Fruit fly (Drosophila melanogaster) whole organism, embryonic: Measurements from ENCODE around the gene IFT54.

Experiments used
- Bgb ChIP-seq: fragments of 200-800 bp; sonication (Bioruptor generic); IDR thresholded peaks from 2 replicates; pipeline ENCODE4 v1.3.6; 2022; ENCODE audit warnings: missing biosample characterization, missing genetic modification characterization; ENCODE audit not compliant: partially characterized antibody
- CG10543 ChIP-seq: fragments of 200-800 bp; sonication (Bioruptor generic); optimal IDR thresholded peaks from 3 replicates; lab custom pipeline; 2017; ENCODE audit warnings: missing biosample characterization, mild to moderate bottlenecking, missing genetic modification characterization, moderate library complexity
- CG11085 ChIP-seq: fragments of 200-800 bp; sonication (Bioruptor generic); IDR thresholded peaks from 2 replicates; pipeline ENCODE4 v1.3.6; 2022; ENCODE audit warnings: missing biosample characterization, missing genetic modification characterization
- CG11247 ChIP-seq: fragments of 200-800 bp; sonication (Bioruptor generic); IDR thresholded peaks from 2 replicates; pipeline ENCODE4 v1.3.6; 2022; ENCODE audit warnings: missing biosample characterization, missing genetic modification characterization
- CG13287 ChIP-seq: fragments of 200-800 bp; sonication (Bioruptor generic); IDR thresholded peaks from 2 replicates; pipeline ENCODE4 v1.3.6; 2022; ENCODE audit warnings: missing biosample characterization, missing genetic modification characterization; ENCODE audit not compliant: partially characterized antibody
- CG1647 ChIP-seq: fragments of 200-800 bp; sonication (Bioruptor generic); optimal IDR thresholded peaks from 3 replicates; lab custom pipeline; 2016; ENCODE audit warnings: missing biosample characterization, missing genetic modification characterization
- CG16779 ChIP-seq: fragments of 200-800 bp; sonication (Bioruptor generic); IDR thresholded peaks from 2 replicates; pipeline ENCODE4 v1.3.6; 2022; ENCODE audit warnings: missing biosample characterization, missing genetic modification characterization
- CG17612 ChIP-seq: fragments of 200-800 bp; sonication (Bioruptor generic); IDR thresholded peaks from 2 replicates; pipeline ENCODE4 v1.3.6; 2022; ENCODE audit warnings: missing biosample characterization, missing genetic modification characterization
- CG1832 ChIP-seq: fragments of 200-800 bp; sonication (Bioruptor generic); optimal IDR thresholded peaks from 2 replicates; lab custom pipeline; 2017; ENCODE audit warnings: missing biosample characterization, mild to moderate bottlenecking, missing genetic modification characterization, inconsistent platforms
- CG18764 ChIP-seq: fragments of 200-800 bp; sonication (Bioruptor generic); optimal IDR thresholded peaks from 3 replicates; lab custom pipeline; 2016; ENCODE audit warnings: missing biosample characterization, missing genetic modification characterization
- CG31441 ChIP-seq: fragments of 200-800 bp; sonication (Bioruptor generic); IDR thresholded peaks from 2 replicates; pipeline ENCODE4 v1.3.6; 2022; ENCODE audit warnings: missing biosample characterization, missing genetic modification characterization
- CG3407 ChIP-seq: fragments of 200-800 bp; sonication (Bioruptor generic); optimal IDR thresholded peaks from 2 replicates; lab custom pipeline; 2018; ENCODE audit warnings: missing biosample characterization, mild to moderate bottlenecking, missing genetic modification characterization
- CG4730 ChIP-seq: fragments of 200-800 bp; sonication (Bioruptor generic); IDR thresholded peaks from 2 replicates; pipeline ENCODE4 v1.3.6; 2022; ENCODE audit warnings: missing biosample characterization, missing genetic modification characterization
- CG4854 ChIP-seq: fragments of 200-800 bp; sonication (Bioruptor generic); optimal IDR thresholded peaks from 2 replicates; lab custom pipeline; 2016; ENCODE audit warnings: missing biosample characterization, missing genetic modification characterization, inconsistent platforms
- CG6854 ChIP-seq: fragments of 200-800 bp; sonication (Bioruptor generic); optimal IDR thresholded peaks from 3 replicates; lab custom pipeline; 2017; ENCODE audit warnings: missing biosample characterization, mild to moderate bottlenecking, missing genetic modification characterization
- CG7745 ChIP-seq: fragments of 200-800 bp; sonication (Bioruptor generic); optimal IDR thresholded peaks from 2 replicates; lab custom pipeline; 2018; ENCODE audit warnings: missing biosample characterization, mild to moderate bottlenecking, missing genetic modification characterization, moderate library complexity
- CG7987 ChIP-seq: fragments of 200-800 bp; sonication (Bioruptor generic); optimal IDR thresholded peaks from 2 replicates; lab custom pipeline; 2018; ENCODE audit warnings: missing biosample characterization, mild to moderate bottlenecking, missing genetic modification characterization, moderate library complexity
- CG8290 ChIP-seq, 3 experiments: fragments of 200-800 bp; sonication (Bioruptor generic); optimal IDR thresholded peaks; 2 replicates each; lab custom pipeline; 2016 to 2019; ENCODE audit warnings: missing biosample characterization in 3 of 3, missing genetic modification characterization in 3 of 3, mild to moderate bottlenecking in 2 of 3, moderate library complexity in 1 of 3
- CG8765 ChIP-seq: fragments of 200-800 bp; sonication (Bioruptor generic); IDR thresholded peaks from 2 replicates; pipeline ENCODE4 v1.3.6; 2022; ENCODE audit warnings: missing biosample characterization, missing genetic modification characterization
- CG8924 ChIP-seq: fragments of 200-800 bp; optimal IDR thresholded peaks from 3 replicates; lab custom pipeline; 2019; ENCODE audit warnings: missing biosample characterization, mild to moderate bottlenecking, missing genetic modification characterization, moderate library complexity
- CG9215 ChIP-seq: fragments of 200-800 bp; sonication (Bioruptor generic); IDR thresholded peaks from 2 replicates; pipeline ENCODE4 v1.3.6; 2022; ENCODE audit warnings: missing biosample characterization, missing genetic modification characterization
- Camta ChIP-seq: fragments of 200-800 bp; sonication (Bioruptor generic); optimal IDR thresholded peaks from 2 replicates; lab custom pipeline; 2016; ENCODE audit warnings: missing biosample characterization, missing genetic modification characterization
- CrebB ChIP-seq: fragments of 200-800 bp; sonication (Bioruptor generic); optimal IDR thresholded peaks from 3 replicates; lab custom pipeline; 2018; ENCODE audit warnings: missing biosample characterization, mild to moderate bottlenecking, missing genetic modification characterization
- Doc2 ChIP-seq: fragments of 200-800 bp; sonication (Bioruptor generic); IDR thresholded peaks from 2 replicates; pipeline ENCODE4 v1.3.6; 2022; ENCODE audit warnings: missing biosample characterization, missing genetic modification characterization
- Hey ChIP-seq: fragments of 200-800 bp; sonication (Bioruptor generic); optimal IDR thresholded peaks from 3 replicates; lab custom pipeline; 2018; ENCODE audit warnings: missing biosample characterization, mild to moderate bottlenecking, missing genetic modification characterization
- HmgD ChIP-seq: fragments of 200-800 bp; sonication (Bioruptor generic); optimal IDR thresholded peaks from 3 replicates; lab custom pipeline; 2016; ENCODE audit warnings: missing biosample characterization, missing genetic modification characterization
- MTF-1 ChIP-seq: fragments of 200-800 bp; sonication (Bioruptor generic); optimal IDR thresholded peaks from 2 replicates; lab custom pipeline; 2018; ENCODE audit warnings: missing biosample characterization, mild to moderate bottlenecking, missing genetic modification characterization, borderline replicate concordance
- Optix ChIP-seq: fragments of 200-800 bp; sonication (Bioruptor generic); IDR thresholded peaks from 3 replicates; pipeline ENCODE4 v1.3.6; 2022; ENCODE audit warnings: missing biosample characterization, missing genetic modification characterization
- Rx ChIP-seq: fragments of 200-800 bp; sonication (Bioruptor generic); IDR thresholded peaks from 2 replicates; pipeline ENCODE4 v1.3.6; 2022; ENCODE audit warnings: missing biosample characterization, missing genetic modification characterization
- Sin3A ChIP-seq: fragments of >200 bp; optimal IDR thresholded peaks from 2 replicates; lab custom pipeline; 2018
- Sox100B ChIP-seq: fragments of 200-800 bp; sonication (Bioruptor generic); optimal IDR thresholded peaks from 3 replicates; lab custom pipeline; 2018; ENCODE audit warnings: missing biosample characterization, mild to moderate bottlenecking, missing genetic modification characterization
- Sry-δ ChIP-seq: fragments of 200-800 bp; sonication (Bioruptor generic); optimal IDR thresholded peaks from 2 replicates; lab custom pipeline; 2016; ENCODE audit warnings: missing biosample characterization, missing genetic modification characterization
- bab2 ChIP-seq: fragments of 200-800 bp; sonication (Bioruptor generic); optimal IDR thresholded peaks from 2 replicates; lab custom pipeline; 2016; ENCODE audit warnings: missing biosample characterization, missing genetic modification characterization
- bigmax ChIP-seq: fragments of 200-800 bp; sonication (Bioruptor generic); optimal IDR thresholded peaks from 2 replicates; lab custom pipeline; 2018; ENCODE audit warnings: missing biosample characterization, mild to moderate bottlenecking, missing genetic modification characterization
- cas ChIP-seq: fragments of 200-800 bp; sonication (Bioruptor generic); IDR thresholded peaks from 2 replicates; pipeline ENCODE4 v1.3.6; 2022; ENCODE audit warnings: missing biosample characterization, missing genetic modification characterization
- da ChIP-seq: fragments of 200-800 bp; sonication (Bioruptor generic); optimal IDR thresholded peaks from 2 replicates; lab custom pipeline; 2016; ENCODE audit warnings: missing biosample characterization, missing genetic modification characterization
- dan ChIP-seq: fragments of 200-800 bp; sonication (Bioruptor generic); IDR thresholded peaks from 2 replicates; pipeline ENCODE4 v1.3.6; 2022; ENCODE audit warnings: missing biosample characterization, missing genetic modification characterization
- en ChIP-seq: fragments of 200-800 bp; sonication (Bioruptor generic); optimal IDR thresholded peaks from 2 replicates; lab custom pipeline; 2016; ENCODE audit warnings: missing biosample characterization, missing genetic modification characterization
- fd3F ChIP-seq: fragments of 200-800 bp; sonication (Bioruptor generic); optimal IDR thresholded peaks from 2 replicates; lab custom pipeline; 2018; ENCODE audit warnings: missing biosample characterization, mild to moderate bottlenecking, missing genetic modification characterization, moderate library complexity
- ham ChIP-seq: fragments of 200-800 bp; sonication (Bioruptor generic); IDR thresholded peaks from 2 replicates; pipeline ENCODE4 v1.3.6; 2022; ENCODE audit warnings: missing biosample characterization, missing genetic modification characterization
- hb ChIP-seq: fragments of 200-800 bp; sonication (Bioruptor generic); IDR thresholded peaks from 3 replicates; pipeline ENCODE4 v1.3.6; 2022; ENCODE audit warnings: missing biosample characterization, missing genetic modification characterization; ENCODE audit not compliant: partially characterized antibody
- jigr1 ChIP-seq: fragments of 200-800 bp; sonication (Bioruptor generic); IDR thresholded peaks from 3 replicates; pipeline ENCODE4 v1.3.6; 2022; ENCODE audit warnings: missing biosample characterization, missing genetic modification characterization
- mld ChIP-seq: fragments of 200-800 bp; sonication (Bioruptor generic); IDR thresholded peaks from 3 replicates; pipeline ENCODE4 v1.3.6; 2022; ENCODE audit warnings: missing biosample characterization, missing genetic modification characterization; ENCODE audit not compliant: partially characterized antibody
- org-1 ChIP-seq: fragments of 200-800 bp; sonication (Bioruptor generic); optimal IDR thresholded peaks from 2 replicates; lab custom pipeline; 2017; ENCODE audit warnings: missing biosample characterization, missing genetic modification characterization
- pzg ChIP-seq: fragments of 200-800 bp; sonication (Bioruptor generic); optimal IDR thresholded peaks from 3 replicates; lab custom pipeline; 2018; ENCODE audit warnings: missing biosample characterization, mild to moderate bottlenecking, missing genetic modification characterization, moderate library complexity
- ro ChIP-seq: fragments of 200-800 bp; sonication (Bioruptor generic); IDR thresholded peaks from 2 replicates; pipeline ENCODE4 v1.3.6; 2022; ENCODE audit warnings: missing biosample characterization, missing genetic modification characterization
- sisA ChIP-seq: fragments of 200-800 bp; sonication (Bioruptor generic); IDR thresholded peaks from 2 replicates; pipeline ENCODE4 v1.3.6; 2022; ENCODE audit warnings: missing biosample characterization, missing genetic modification characterization
- sob ChIP-seq: fragments of 200-800 bp; sonication (Bioruptor generic); IDR thresholded peaks from 2 replicates; pipeline ENCODE4 v1.3.6; 2022; ENCODE audit warnings: missing biosample characterization, missing genetic modification characterization
- tin ChIP-seq: fragments of 200-800 bp; sonication (Bioruptor generic); optimal IDR thresholded peaks from 3 replicates; lab custom pipeline; 2016; ENCODE audit warnings: missing biosample characterization, missing genetic modification characterization
- wor ChIP-seq: fragments of 200-800 bp; sonication (Bioruptor generic); IDR thresholded peaks from 2 replicates; pipeline ENCODE4 v1.3.6; 2022; ENCODE audit warnings: missing biosample characterization, missing genetic modification characterization

The IFT54 gene

dm6 chr3R:14346838-14347745, 44.9 kb downstream of the IFT54 start (continued):
- TF ChIP-seq CG10543 (GFP tag; lab: Kevin White, UChicago) (peak; percentile 33), CG9215 (GFP tag; lab: Robert Waterston, UW) (no peak), Sin3A (lab: Kevin White, UChicago) (no peak), CG7745 (tag; lab: Kevin White, UChicago) (no peak), HmgD (GFP tag; lab: Kevin White, UChicago) (no peak), CG4730 (GFP tag; lab: Robert Waterston, UW) (0 out of 2 replicates have a peak, but pooled peaks have one; percentile 32), jigr1 (no peak), hb (no peak), CG16779 (no peak), sob (GFP tag; lab: Robert Waterston, UW) (peak; percentile 49; the same call in 1 of the 2 replicates), cas (GFP tag; lab: Robert Waterston, UW) (0 out of 2 replicates have a peak, but pooled peaks have one; percentile 46), CG4854 (GFP tag; lab: Kevin White, UChicago) (no peak), ham (GFP tag; lab: Robert Waterston, UW) (no peak), CG8924 (tag; lab: Kevin White, UChicago) (peak; percentile 65), da (GFP tag; lab: Kevin White, UChicago) (no peak), Doc2 (no peak), dan (no peak), org-1 (GFP tag; lab: Kevin White, UChicago) (peak; percentile 65), bigmax (GFP tag; lab: Kevin White, UChicago) (no peak), bab2 (GFP tag; lab: Kevin White, UChicago) (peak; percentile 47), Hey (no peak), CG8290 (GFP tag; optimal IDR thresholded peaks at IDR 0.05; lab: Kevin White, UChicago) (no peak), CG8290 (tag; optimal IDR thresholded peaks at IDR 0.05; lab: Kevin White, UChicago) (no peak), Sox100B (peak; percentile 49), sisA (GFP tag; lab: Robert Waterston, UW) (peak; percentile 61), ro (GFP tag; lab: Robert Waterston, UW) (no peak), CG1832 (peak; percentile 62), MTF-1 (GFP tag; lab: Kevin White, UChicago) (no peak), pzg (GFP tag; lab: Kevin White, UChicago) (no peak), Sry-δ (GFP tag; lab: Kevin White, UChicago) (no peak), CG7987 (GFP tag; lab: Kevin White, UChicago) (no peak), Rx (GFP tag; lab: Robert Waterston, UW) (no peak), Camta (GFP tag; lab: Kevin White, UChicago) (no peak), CG1647 (no peak), Bgb (GFP tag; lab: Robert Waterston, UW) (no peak), CG18764 (GFP tag; lab: Kevin White, UChicago) (peak; percentile 4), CG13287 (GFP tag; lab: Robert Waterston, UW) (no peak; the same call in 1 of the 2 replicates), mld (GFP tag; lab: Robert Waterston, UW) (no peak), fd3F (GFP tag; lab: Kevin White, UChicago) (peak; percentile 46), wor (GFP tag; lab: Robert Waterston, UW) (no peak), en (GFP tag; lab: Kevin White, UChicago) (no peak), CG17612 (GFP tag; lab: Robert Waterston, UW) (no peak), Optix (no peak), CG8765 (GFP tag; lab: Robert Waterston, UW) (no peak), CG3407 (no peak), CG6854 (GFP tag; lab: Kevin White, UChicago) (no peak), CG11247 (GFP tag; lab: Robert Waterston, UW) (no peak), tin (GFP tag; lab: Kevin White, UChicago) (peak; percentile 48), CrebB (tag; lab: Kevin White, UChicago) (no peak), CG31441 (GFP tag; lab: Robert Waterston, UW) (peak; percentile 77), CG11085 (GFP tag; lab: Robert Waterston, UW) (no peak)
